In genomic region chrII:9617902-9618245, ce11 we compare ENCODE assay signal across 5 worm cellular contexts.
TF ChIP-seq lines count a peak whose summit lies in the region.

No protein-coding gene starts in this region.

TF ChIP-seq in whole organism, L1 larva, 84 proteins besides CTCF, POLR2A, EP300 and RAD21:
- peak; percentile 2 for TF ChIP-seq jun-1 (tag; optimal IDR thresholded peaks at IDR 0.05; lab: Kevin White, UChicago)
- peak; percentile 21 for TF ChIP-seq lin-14 (GFP tag; optimal IDR thresholded peaks at IDR 0.05; lab: Kevin White, UChicago)
- peak; percentile 16 for TF ChIP-seq zip-4 (GFP tag; optimal IDR thresholded peaks at IDR 0.05; lab: Kevin White, UChicago)
- TF ChIP-seq nhr-90 (tag; optimal IDR thresholded peaks at IDR 0.05; lab: Kevin White, UChicago; ENCODE audit: poor library complexity) = peak; percentile 25
- TF ChIP-seq tbx-2 (tag; optimal IDR thresholded peaks at IDR 0.05; lab: Kevin White, UChicago) = no peak
- peak; percentile 19 for TF ChIP-seq snu-23 (GFP tag; optimal IDR thresholded peaks at IDR 0.05; lab: Kevin White, UChicago)
- no peak for TF ChIP-seq Y116A8C.19 (tag; optimal IDR thresholded peaks at IDR 0.05; lab: Kevin White, UChicago; ENCODE audit: borderline replicate concordance)

TF ChIP-seq in whole organism, L2 larva, 48 proteins besides CTCF, POLR2A, EP300 and RAD21:
- peak in 1 of 2 experiments; percentile 7 for TF ChIP-seq lsy-2 (tag; optimal IDR thresholded peaks at IDR 0.05; lab: Kevin White, UChicago)
- TF ChIP-seq nhr-21 (tag; optimal IDR thresholded peaks at IDR 0.05; lab: Kevin White, UChicago) = peak; percentile 51
- TF ChIP-seq ama-1 (optimal IDR thresholded peaks at IDR 0.05; lab: Kevin White, UChicago) = no peak
- peak; percentile 10 for TF ChIP-seq sma-9 (GFP tag; optimal IDR thresholded peaks at IDR 0.05; lab: Kevin White, UChicago)
- TF ChIP-seq sma-9 (tag; optimal IDR thresholded peaks at IDR 0.05; lab: Kevin White, UChicago) = no peak

TF ChIP-seq in whole organism, L3 larva, 47 proteins besides CTCF, POLR2A, EP300 and RAD21:
- TF ChIP-seq nhr-67 (tag; optimal IDR thresholded peaks at IDR 0.05; lab: Kevin White, UChicago) (no peak), ceh-9 (tag; optimal IDR thresholded peaks at IDR 0.05; lab: Kevin White, UChicago) (no peak), fkh-10 (GFP tag; optimal IDR thresholded peaks at IDR 0.05; lab: Kevin White, UChicago) (no peak), ceh-82 (tag; optimal IDR thresholded peaks at IDR 0.05; lab: Kevin White, UChicago) (no peak), tbx-2 (tag; optimal IDR thresholded peaks at IDR 0.05; lab: Kevin White, UChicago) (no peak), nhr-11 (tag; optimal IDR thresholded peaks at IDR 0.05; lab: Kevin White, UChicago) (no peak), ztf-4 (tag; optimal IDR thresholded peaks at IDR 0.05; lab: Kevin White, UChicago) (no peak), ceh-16 (tag; optimal IDR thresholded peaks at IDR 0.05; lab: Kevin White, UChicago) (no peak), nhr-43 (tag; optimal IDR thresholded peaks at IDR 0.05; lab: Kevin White, UChicago; ENCODE audit: poor library complexity, severe bottlenecking) (peak; percentile 69), elt-2 (tag; optimal IDR thresholded peaks at IDR 0.05; lab: Kevin White, UChicago) (peak; percentile 10), fos-1 (tag; optimal IDR thresholded peaks at IDR 0.05; lab: Kevin White, UChicago) (no peak), egl-27 (tag; optimal IDR thresholded peaks at IDR 0.05; lab: Kevin White, UChicago) (no peak), hmg-11 (tag; optimal IDR thresholded peaks at IDR 0.05; lab: Kevin White, UChicago) (no peak), nhr-12 (tag; optimal IDR thresholded peaks at IDR 0.05; lab: Kevin White, UChicago) (no peak), ztf-11 (tag; optimal IDR thresholded peaks at IDR 0.05; lab: Kevin White, UChicago) (no peak), snpc-4 (tag; optimal IDR thresholded peaks at IDR 0.05; lab: Kevin White, UChicago) (no peak), R02D3.7 (tag; optimal IDR thresholded peaks at IDR 0.05; lab: Kevin White, UChicago) (peak; percentile 11), ceh-28 (tag; optimal IDR thresholded peaks at IDR 0.05; lab: Kevin White, UChicago) (no peak), nhr-25 (tag; optimal IDR thresholded peaks at IDR 0.05; lab: Kevin White, UChicago) (no peak), nhr-28 (tag; optimal IDR thresholded peaks at IDR 0.05; lab: Kevin White, UChicago) (no peak), nhr-77 (tag; optimal IDR thresholded peaks at IDR 0.05; lab: Kevin White, UChicago) (no peak), egl-5 (tag; optimal IDR thresholded peaks at IDR 0.05; lab: Kevin White, UChicago) (no peak), unc-62 (GFP tag; optimal IDR thresholded peaks at IDR 0.05; lab: Kevin White, UChicago) (no peak), daf-12 (tag; optimal IDR thresholded peaks at IDR 0.05; lab: Kevin White, UChicago) (no peak), lsy-12 (tag; optimal IDR thresholded peaks at IDR 0.05; lab: Kevin White, UChicago) (no peak)
TF ChIP-seq in whole organism, L3 larva: peak in this region for 3.

TF ChIP-seq in whole organism, L4 larva, 104 proteins besides CTCF, POLR2A, EP300 and RAD21:
- TF ChIP-seq duxl-1 (tag; optimal IDR thresholded peaks at IDR 0.05; lab: Kevin White, UChicago; ENCODE audit: poor library complexity) (peak; percentile 10), lir-3 (tag; optimal IDR thresholded peaks at IDR 0.05; lab: Kevin White, UChicago) (no peak), dmd-6 (GFP tag; IDR thresholded peaks at IDR 0.05; lab: Robert Waterston, UW) (peak; percentile 19; the same call in 1 of the 2 replicates), lin-15B (tag; optimal IDR thresholded peaks at IDR 0.05; lab: Kevin White, UChicago) (peak; percentile 12), fos-1 (tag; optimal IDR thresholded peaks at IDR 0.05; lab: Kevin White, UChicago) (peak; percentile 27), snpc-4 (tag; optimal IDR thresholded peaks at IDR 0.05; lab: Kevin White, UChicago) (no peak), ceh-44 (GFP tag; IDR thresholded peaks at IDR 0.05; lab: Robert Waterston, UW) (0 out of 2 replicates have a peak, but pooled peaks have one; percentile 7), aha-1 (tag; lab: Kevin White, UChicago) (peak; percentile 76)

TF ChIP-seq in whole organism, young adult, 124 proteins besides CTCF, POLR2A, EP300 and RAD21:
- TF ChIP-seq F37B4.10 (GFP tag; IDR thresholded peaks at IDR 0.05; lab: Robert Waterston, UW) = 0 out of 2 replicates have a peak, but pooled peaks have one; percentile 40
- 0 out of 2 replicates have a peak, but pooled peaks have one; percentile 19 for TF ChIP-seq lin-26 (GFP tag; IDR thresholded peaks at IDR 0.05; lab: Robert Waterston, UW)
- no peak for TF ChIP-seq ama-1 (optimal IDR thresholded peaks at IDR 0.05; lab: Kevin White, UChicago)
- TF ChIP-seq ama-1 (GFP tag; optimal IDR thresholded peaks at IDR 0.05; lab: Kevin White, UChicago) = peak in 1 of 2 experiments; percentile 17
- TF ChIP-seq Y79H2A.3 (GFP tag; conservative IDR thresholded peaks at IDR 0.05; lab: Robert Waterston, UW) = no peak
- TF ChIP-seq xnd-1 (tag; optimal IDR thresholded peaks at IDR 0.05; lab: Kevin White, UChicago) = no peak
- TF ChIP-seq dpl-1 (GFP tag; optimal IDR thresholded peaks at IDR 0.05; lab: Kevin White, UChicago) = no peak
- no peak for TF ChIP-seq lin-35 (GFP tag; optimal IDR thresholded peaks at IDR 0.05; lab: Kevin White, UChicago)
- peak; percentile 15 for TF ChIP-seq nhr-80 (tag; optimal IDR thresholded peaks at IDR 0.05; lab: Kevin White, UChicago)
- TF ChIP-seq pbrm-1 (GFP tag; IDR thresholded peaks at IDR 0.05; lab: Robert Waterston, UW) = peak; percentile 10; the same call in 1 of the 2 replicates
- TF ChIP-seq ekl-4 (GFP tag; IDR thresholded peaks at IDR 0.05; lab: Robert Waterston, UW) = no peak
- no peak for TF ChIP-seq lin-54 (GFP tag; optimal IDR thresholded peaks at IDR 0.05; lab: Kevin White, UChicago)
- peak; percentile 37 for TF ChIP-seq ZK185.1 (tag; optimal IDR thresholded peaks at IDR 0.05; lab: Kevin White, UChicago; ENCODE audit: poor library complexity, severe bottlenecking)
- TF ChIP-seq madf-8 (GFP tag; conservative IDR thresholded peaks at IDR 0.05; lab: Robert Waterston, UW) = no peak
- TF ChIP-seq Y53G8AR.9 (GFP tag; conservative IDR thresholded peaks at IDR 0.05; lab: Robert Waterston, UW) = 0 out of 2 replicates have a peak, but pooled peaks have one; percentile 5
- no peak for TF ChIP-seq F57A8.1 (GFP tag; optimal IDR thresholded peaks at IDR 0.05; lab: Kevin White, UChicago)
- no peak for TF ChIP-seq aptf-2 (GFP tag; conservative IDR thresholded peaks at IDR 0.05; lab: Robert Waterston, UW)
- TF ChIP-seq F33H1.4 (GFP tag; IDR thresholded peaks at IDR 0.05; lab: Robert Waterston, UW) = no peak
- TF ChIP-seq cebp-1 (GFP tag; IDR thresholded peaks at IDR 0.05; lab: Robert Waterston, UW) = 0 out of 2 replicates have a peak, but pooled peaks have one; percentile 21
- no peak for TF ChIP-seq cebp-1 (tag; optimal IDR thresholded peaks at IDR 0.05; lab: Kevin White, UChicago)
- TF ChIP-seq F39B2.1 (GFP tag; IDR thresholded peaks at IDR 0.05; lab: Robert Waterston, UW) = no peak
- no peak for TF ChIP-seq B0336.3 (GFP tag; IDR thresholded peaks at IDR 0.05; lab: Robert Waterston, UW)
- TF ChIP-seq lsy-27 (tag; optimal IDR thresholded peaks at IDR 0.05; lab: Kevin White, UChicago; ENCODE audit: borderline replicate concordance, insufficient read depth) = no peak
- peak; percentile 37; the same call in 1 of the 2 replicates for TF ChIP-seq rcor-1 (GFP tag; IDR thresholded peaks at IDR 0.05; lab: Robert Waterston, UW)
- TF ChIP-seq madf-10 (tag; optimal IDR thresholded peaks at IDR 0.05; lab: Kevin White, UChicago) = peak; percentile 21
- no peak for TF ChIP-seq F49E8.2 (tag; optimal IDR thresholded peaks at IDR 0.05; lab: Kevin White, UChicago; ENCODE audit: insufficient read depth)
- no peak for TF ChIP-seq tlf-1 (GFP tag; optimal IDR thresholded peaks at IDR 0.05; lab: Kevin White, UChicago)
- TF ChIP-seq mxl-1 (tag; optimal IDR thresholded peaks at IDR 0.05; lab: Kevin White, UChicago) = no peak
- no peak for TF ChIP-seq rec-8 (tag; optimal IDR thresholded peaks at IDR 0.05; lab: Kevin White, UChicago)
- TF ChIP-seq hsf-1 (GFP tag; IDR thresholded peaks at IDR 0.05; lab: Robert Waterston, UW) = no peak
- TF ChIP-seq snpc-1.3 (tag; optimal IDR thresholded peaks at IDR 0.05; lab: Kevin White, UChicago; ENCODE audit: insufficient read depth) = no peak
- peak in 1 of 2 experiments; percentile 8 for TF ChIP-seq let-607 (tag; optimal IDR thresholded peaks at IDR 0.05; lab: Kevin White, UChicago)
